Worm (Caenorhabditis elegans): ENCODE data around the gene algn-14.

DNA sequence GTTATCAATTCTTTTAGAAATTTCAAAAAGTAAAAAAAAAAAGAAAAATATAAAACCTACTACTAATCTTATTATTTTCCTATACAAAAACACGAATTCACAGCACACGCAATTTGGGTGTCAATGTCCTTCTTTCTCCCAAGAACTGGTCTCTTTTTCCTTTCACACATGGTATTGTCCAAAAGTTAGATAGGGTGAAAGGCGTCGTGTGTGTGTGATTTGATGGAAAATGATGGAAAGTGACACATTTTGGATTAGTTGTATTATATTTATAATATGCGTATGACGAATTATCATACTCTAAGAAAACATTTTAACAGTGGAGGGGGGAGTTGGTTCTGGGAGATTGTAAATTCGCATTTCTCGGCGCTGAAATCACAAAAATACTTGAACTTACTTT, 24.5 kb upstream of the algn-14 start:
- TF ChIP-seq tab-1 (GFP tag; IDR thresholded peaks at IDR 0.05) (no peak), med-1 (GFP tag; optimal IDR thresholded peaks at IDR 0.05; ENCODE audit: insufficient read depth) (no peak)
